Worm (Caenorhabditis elegans): Measurements from ENCODE around the gene ZK688.5.

The ZK688.5 gene

DNA sequence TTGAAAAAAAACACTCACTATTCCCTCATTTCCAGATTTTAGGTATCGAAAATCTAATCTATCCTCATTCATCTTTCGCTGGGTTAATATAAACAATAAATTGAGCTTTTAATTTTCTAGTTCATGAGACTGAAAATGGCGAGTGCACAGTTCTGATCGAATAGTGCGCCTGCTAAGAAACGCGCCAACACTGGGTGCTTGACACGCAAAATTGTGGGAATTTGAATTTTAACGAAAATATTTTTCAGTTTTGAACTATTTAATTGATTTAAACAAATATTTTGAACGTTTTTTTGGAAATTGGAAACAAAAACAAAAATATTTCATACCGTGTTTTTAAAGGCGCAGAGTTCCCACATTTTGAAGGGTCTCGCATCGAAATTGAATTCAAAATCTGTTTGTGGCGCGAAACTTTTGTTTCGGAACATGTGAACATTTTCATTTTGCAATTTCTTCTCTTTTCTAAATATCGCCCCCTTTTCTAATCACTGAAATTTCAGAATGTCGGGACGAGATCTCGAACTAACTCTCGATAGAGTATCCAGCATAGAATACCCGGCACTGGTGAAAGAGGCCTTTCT, 37.2 kb upstream of the ZK688.5 start, which contains the start of the genes C29E4.13 and npp-15 (continued):
- no peak for TF ChIP-seq ceh-100 (GFP tag; IDR thresholded peaks at IDR 0.05)
- no peak for TF ChIP-seq aptf-2 (GFP tag; conservative IDR thresholded peaks at IDR 0.05)
- no peak for TF ChIP-seq lsy-27 (tag; optimal IDR thresholded peaks at IDR 0.05; ENCODE audit: borderline replicate concordance, insufficient read depth)
- no peak for TF ChIP-seq K11D2.4 (GFP tag; IDR thresholded peaks at IDR 0.05)
- TF ChIP-seq ceh-79 (tag; optimal IDR thresholded peaks at IDR 0.05), result no peak
- TF ChIP-seq F37B4.10 (GFP tag; IDR thresholded peaks at IDR 0.05), result no peak
- no peak for TF ChIP-seq Y67H2A.10 (GFP tag; conservative IDR thresholded peaks at IDR 0.05)
- no peak for TF ChIP-seq ets-4 (GFP tag; optimal IDR thresholded peaks at IDR 0.05)
- TF ChIP-seq hsf-1 (GFP tag; IDR thresholded peaks at IDR 0.05), result no peak
- no peak for TF ChIP-seq fkh-3 (tag; optimal IDR thresholded peaks at IDR 0.05)
- TF ChIP-seq rpc-1 (optimal IDR thresholded peaks at IDR 0.05), result no peak
- no peak for TF ChIP-seq rpc-1 (tag; optimal IDR thresholded peaks at IDR 0.05)
- no peak for TF ChIP-seq ztf-3 (GFP tag; optimal IDR thresholded peaks at IDR 0.05)
- TF ChIP-seq unc-130 (GFP tag; optimal IDR thresholded peaks at IDR 0.05), result peak; percentile 9
- TF ChIP-seq lin-35 (GFP tag; optimal IDR thresholded peaks at IDR 0.05), result no peak
- TF ChIP-seq bed-1 (GFP tag; IDR thresholded peaks at IDR 0.05), result no peak
- no peak for TF ChIP-seq F57C9.4 (tag; optimal IDR thresholded peaks at IDR 0.05)
- TF ChIP-seq B0035.1 (tag; optimal IDR thresholded peaks at IDR 0.05), result no peak
- no peak for TF ChIP-seq sdz-38 (tag; optimal IDR thresholded peaks at IDR 0.05)
- TF ChIP-seq egl-44 (GFP tag; IDR thresholded peaks at IDR 0.05), result no peak
- no peak for TF ChIP-seq ama-1 (optimal IDR thresholded peaks at IDR 0.05)
- no peak for TF ChIP-seq ama-1 (GFP tag; optimal IDR thresholded peaks at IDR 0.05)
- no peak for TF ChIP-seq mes-4 (tag; optimal IDR thresholded peaks at IDR 0.05)
- no peak for TF ChIP-seq sea-2 (GFP tag; IDR thresholded peaks at IDR 0.05)
- no peak for TF ChIP-seq mxl-1 (tag; optimal IDR thresholded peaks at IDR 0.05)
- TF ChIP-seq lag-1 (GFP tag; IDR thresholded peaks at IDR 0.05), result no peak
- no peak for TF ChIP-seq ceh-27 (GFP tag; optimal IDR thresholded peaks at IDR 0.05)
- peak; percentile 72 for TF ChIP-seq dpl-1 (GFP tag; optimal IDR thresholded peaks at IDR 0.05)
- peak; percentile 55 for TF ChIP-seq madf-8 (GFP tag; conservative IDR thresholded peaks at IDR 0.05)
- TF ChIP-seq nfya-2 (GFP tag; IDR thresholded peaks at IDR 0.05), result no peak
- no peak for TF ChIP-seq T26A5.8 (tag; optimal IDR thresholded peaks at IDR 0.05)
- no peak for TF ChIP-seq egrh-3 (GFP tag; IDR thresholded peaks at IDR 0.05)
- no peak for TF ChIP-seq C17E4.6 (GFP tag; IDR thresholded peaks at IDR 0.05)
- no peak for TF ChIP-seq attf-6 (GFP tag; IDR thresholded peaks at IDR 0.05)
- TF ChIP-seq F39B2.1 (GFP tag; IDR thresholded peaks at IDR 0.05), result no peak
- TF ChIP-seq madf-3 (GFP tag; IDR thresholded peaks at IDR 0.05), result no peak
- no peak for TF ChIP-seq ztf-22 (GFP tag; optimal IDR thresholded peaks at IDR 0.05)
- TF ChIP-seq hmg-20 (GFP tag; IDR thresholded peaks at IDR 0.05), result no peak
- no peak for TF ChIP-seq chd-7 (tag; optimal IDR thresholded peaks at IDR 0.05)
- TF ChIP-seq efl-1 (GFP tag; optimal IDR thresholded peaks at IDR 0.05), result peak; percentile 87
- TF ChIP-seq C06A6.2 (GFP tag; conservative IDR thresholded peaks at IDR 0.05), result no peak
- peak; percentile 60 for TF ChIP-seq xnd-1 (tag; optimal IDR thresholded peaks at IDR 0.05)
- TF ChIP-seq nfyb-1 (GFP tag; IDR thresholded peaks at IDR 0.05), result no peak
- TF ChIP-seq ceh-58 (GFP tag; IDR thresholded peaks at IDR 0.05), result no peak
- no peak for TF ChIP-seq nhr-90 (tag; optimal IDR thresholded peaks at IDR 0.05)
- TF ChIP-seq let-526 (GFP tag; IDR thresholded peaks at IDR 0.05), result no peak
- TF ChIP-seq hrde-1 (tag; optimal IDR thresholded peaks at IDR 0.05; ENCODE audit: borderline replicate concordance), result no peak
- no peak for TF ChIP-seq unc-62 (GFP tag; optimal IDR thresholded peaks at IDR 0.05)
- TF ChIP-seq repo-1 (tag; optimal IDR thresholded peaks at IDR 0.05), result no peak
- TF ChIP-seq mel-28 (tag; optimal IDR thresholded peaks at IDR 0.05; ENCODE audit: borderline replicate concordance), result no peak
- TF ChIP-seq lin-54 (GFP tag; optimal IDR thresholded peaks at IDR 0.05), result peak; percentile 55

Measured in whole organism, young adult.